Fruit fly (Drosophila melanogaster): ENCODE results near the gene Cpr76Ba.

Gene Cpr76Ba

dm6 chr3L:19557197-19557995, 39.3 kb upstream of the Cpr76Ba start:
- TF ChIP-seq Dll (optimal IDR thresholded peaks at IDR 0.05) (no peak), EcR (GFP tag; optimal IDR thresholded peaks at IDR 0.05) (peak in 1 of 2 experiments; percentile 8), usp (GFP tag; optimal IDR thresholded peaks at IDR 0.05) (no peak)

DNA sequence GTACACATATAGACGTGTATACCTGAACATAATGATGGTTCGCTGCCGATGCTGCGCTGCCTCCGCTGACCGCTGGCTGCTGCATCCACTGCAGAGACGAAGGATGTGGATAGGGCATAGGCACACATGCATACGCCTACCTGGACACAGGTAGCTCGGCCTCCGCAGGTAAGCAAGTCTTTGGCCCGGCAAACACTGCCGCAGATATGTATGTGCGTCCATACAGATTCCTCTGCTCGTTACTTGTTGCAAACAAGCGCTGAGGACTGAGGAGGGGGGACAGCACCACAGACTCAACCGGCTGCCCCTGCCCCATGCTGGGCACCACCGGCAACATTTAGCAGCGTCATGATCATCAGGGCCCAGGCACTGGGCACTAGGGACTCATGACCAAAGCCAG, 38.6 kb upstream of the Cpr76Ba start:
- TF ChIP-seq EcR (GFP tag; optimal IDR thresholded peaks at IDR 0.05): no peak
- TF ChIP-seq pan (optimal IDR thresholded peaks at IDR 0.05): no peak
- peak; percentile 45 for TF ChIP-seq Dll (optimal IDR thresholded peaks at IDR 0.05)

DNA sequence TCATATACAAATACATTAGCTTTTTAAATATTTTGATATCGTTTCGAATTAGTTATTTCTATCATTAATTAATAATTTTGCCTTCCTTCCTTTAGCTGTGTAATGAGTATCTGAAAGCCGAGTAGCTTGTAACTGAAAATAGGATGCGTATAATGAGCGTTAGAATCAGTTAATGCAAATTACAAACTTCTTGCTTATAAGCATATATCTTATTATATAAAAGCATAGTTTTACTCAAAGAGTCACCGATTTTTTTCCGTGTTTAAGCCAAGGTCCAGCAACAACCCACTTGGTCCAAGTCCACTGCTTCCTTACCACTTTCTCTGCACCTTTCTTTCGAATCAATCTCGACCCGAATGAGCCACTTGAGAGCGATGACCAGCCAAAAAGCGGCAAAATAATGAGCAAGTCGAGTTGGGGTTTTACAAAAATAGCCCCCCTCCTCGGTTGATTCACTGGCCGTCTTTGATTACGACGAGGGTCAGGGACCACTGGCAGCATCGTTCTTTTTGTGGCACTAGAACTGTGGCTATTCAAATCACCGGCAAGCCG, 37.9 kb upstream of the Cpr76Ba start:
- TF ChIP-seq EcR (GFP tag; optimal IDR thresholded peaks at IDR 0.05): peak; percentile 16 to 50
- TF ChIP-seq pan (optimal IDR thresholded peaks at IDR 0.05): no peak

- TF ChIP-seq Dll (optimal IDR thresholded peaks at IDR 0.05) (no peak), CG8478 (optimal IDR thresholded peaks at IDR 0.05) (no peak), EcR (GFP tag; optimal IDR thresholded peaks at IDR 0.05) (no peak), usp (GFP tag; optimal IDR thresholded peaks at IDR 0.05) (no peak), psq (optimal IDR thresholded peaks at IDR 0.05) (no peak), pan (optimal IDR thresholded peaks at IDR 0.05) (no peak)
Measured at dm6 chr3L:19552136-19552773, 34.1 kb upstream of the Cpr76Ba start, which contains the start of the genes Ltn1 and CG9300. Gene Ltn1, minus strand, starts transcription at chr3L:19552290. Gene CG9300, plus strand, starts transcription at chr3L:19552420.

DNA sequence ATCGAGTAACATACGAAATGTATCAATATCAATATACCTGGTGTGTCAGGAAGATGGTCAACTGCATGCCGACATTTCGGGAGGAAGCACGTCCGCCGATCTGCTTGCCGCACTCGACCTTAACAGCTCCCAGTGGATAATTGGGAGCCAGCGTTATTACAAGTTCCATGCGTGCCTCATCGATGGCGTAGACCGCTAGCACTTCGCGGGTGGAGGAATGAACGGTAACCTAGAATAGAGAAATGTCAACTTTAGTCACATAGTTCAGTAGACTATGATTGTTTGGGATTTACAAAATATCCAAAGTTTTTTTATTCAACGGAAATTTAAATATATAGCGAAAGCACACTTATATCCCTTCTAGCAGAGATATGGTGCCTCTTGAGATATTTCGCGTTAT, 26.7 kb upstream of the Cpr76Ba start, which contains the start of the genes CG46435 and Rcd7:
TSS of gene CG46435 (plus strand) at position 301 of the 400 bp plus-strand sequence.
TSS of gene Rcd7 (plus strand) at position 301 of the 400 bp plus-strand sequence.
- TF ChIP-seq usp (GFP tag; optimal IDR thresholded peaks at IDR 0.05) (no peak), psq (optimal IDR thresholded peaks at IDR 0.05) (no peak), EcR (GFP tag; optimal IDR thresholded peaks at IDR 0.05) (no peak), pan (optimal IDR thresholded peaks at IDR 0.05) (no peak), CG8478 (optimal IDR thresholded peaks at IDR 0.05) (no peak), Dll (optimal IDR thresholded peaks at IDR 0.05) (no peak)

DNA sequence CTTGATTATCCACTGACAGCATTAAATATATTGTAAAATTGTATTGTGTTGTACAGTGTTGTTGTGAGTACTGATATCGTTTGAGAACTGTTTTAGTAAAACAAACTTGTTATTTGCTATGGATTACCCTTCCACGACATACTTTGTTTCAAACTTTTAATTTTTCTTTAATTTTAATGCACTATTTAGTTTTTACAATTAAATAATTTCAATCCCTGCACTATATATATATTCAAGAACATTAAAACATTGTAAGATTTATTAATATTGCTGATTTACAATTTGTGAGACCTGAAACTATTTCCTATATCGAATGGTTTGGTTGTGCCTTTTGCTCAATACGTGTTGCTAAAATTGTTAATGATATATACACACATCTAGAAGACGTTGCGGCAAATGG, 26.0 kb upstream of the Cpr76Ba start, which contains the start of the genes CG46434 and Dred:
TSS of gene CG46434 (minus strand) at position 101 of the 400 bp plus-strand sequence.
TSS of gene Dred (minus strand) at position 101 of the 400 bp plus-strand sequence.
- no peak for TF ChIP-seq EcR (GFP tag; optimal IDR thresholded peaks at IDR 0.05)
- TF ChIP-seq CG8478 (optimal IDR thresholded peaks at IDR 0.05): no peak
- TF ChIP-seq pan (optimal IDR thresholded peaks at IDR 0.05): no peak
- TF ChIP-seq usp (GFP tag; optimal IDR thresholded peaks at IDR 0.05): no peak
- no peak for TF ChIP-seq psq (optimal IDR thresholded peaks at IDR 0.05)
- TF ChIP-seq Dll (optimal IDR thresholded peaks at IDR 0.05): no peak

DNA sequence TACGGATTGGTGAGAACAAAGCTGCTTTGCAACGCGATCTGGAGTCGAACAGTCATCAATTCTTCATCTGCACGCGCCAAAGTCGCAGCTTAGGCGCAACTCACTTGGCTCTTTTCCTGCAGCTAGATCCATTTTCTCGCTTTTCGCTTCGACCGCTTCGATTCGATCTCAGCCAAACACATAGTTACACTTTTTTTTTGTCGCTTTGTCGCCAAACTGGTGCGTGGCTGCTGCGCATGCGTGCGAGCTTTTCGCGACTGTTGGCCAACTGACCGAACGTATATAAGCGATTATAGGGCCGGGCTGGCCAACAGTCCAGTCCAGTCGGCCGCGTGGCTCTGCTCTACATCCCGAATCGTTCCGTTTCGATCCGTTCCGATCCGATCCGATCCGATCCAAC, 14.3 kb upstream of the Cpr76Ba start, which contains the start of gene Cpr76Bd:
TSS of gene Cpr76Bd (plus strand) at position 301 of the 400 bp plus-strand sequence.
- no peak for TF ChIP-seq usp (GFP tag; optimal IDR thresholded peaks at IDR 0.05)
- TF ChIP-seq EcR (GFP tag; optimal IDR thresholded peaks at IDR 0.05): no peak
- no peak for TF ChIP-seq Dll (optimal IDR thresholded peaks at IDR 0.05)
- TF ChIP-seq CG8478 (optimal IDR thresholded peaks at IDR 0.05): no peak
- TF ChIP-seq pan (optimal IDR thresholded peaks at IDR 0.05): no peak
- no peak for TF ChIP-seq psq (optimal IDR thresholded peaks at IDR 0.05)

DNA sequence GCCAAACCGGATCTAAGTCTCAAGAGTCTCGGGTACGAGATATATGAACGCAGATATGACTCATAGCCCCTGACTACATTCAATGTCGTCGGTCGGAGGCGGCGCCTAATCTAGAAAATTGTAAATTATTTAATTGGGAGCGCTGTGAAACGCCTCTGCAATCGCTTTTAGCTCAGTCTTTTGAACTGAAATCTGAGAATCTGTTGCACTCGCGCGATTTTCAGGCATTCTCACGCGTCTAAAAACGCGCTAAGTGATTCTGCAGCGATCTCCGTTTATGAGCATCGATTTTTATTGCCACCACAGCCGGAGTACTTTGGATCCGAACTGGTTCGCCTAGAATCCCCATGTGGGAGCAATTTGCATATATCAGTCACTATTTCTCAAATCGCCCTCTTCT, 10.4 kb upstream of the Cpr76Ba start:
- TF ChIP-seq CG8478 (optimal IDR thresholded peaks at IDR 0.05) (no peak), pan (optimal IDR thresholded peaks at IDR 0.05) (no peak), usp (GFP tag; optimal IDR thresholded peaks at IDR 0.05) (no peak), EcR (GFP tag; optimal IDR thresholded peaks at IDR 0.05) (no peak), Dll (optimal IDR thresholded peaks at IDR 0.05) (no peak), psq (optimal IDR thresholded peaks at IDR 0.05) (no peak)

dm6 chr3L:19525736-19526135, 7.6 kb upstream of the Cpr76Ba start:
- TF ChIP-seq pan (optimal IDR thresholded peaks at IDR 0.05): no peak
- TF ChIP-seq Dll (optimal IDR thresholded peaks at IDR 0.05): no peak
- TF ChIP-seq EcR (GFP tag; optimal IDR thresholded peaks at IDR 0.05): no peak
- TF ChIP-seq psq (optimal IDR thresholded peaks at IDR 0.05): no peak

- TF ChIP-seq Dll (optimal IDR thresholded peaks at IDR 0.05): no peak
Measured at dm6 chr3L:19524690-19525089, 6.6 kb upstream of the Cpr76Ba start.

- TF ChIP-seq usp (GFP tag; optimal IDR thresholded peaks at IDR 0.05): no peak
- no peak for TF ChIP-seq psq (optimal IDR thresholded peaks at IDR 0.05)
- no peak for TF ChIP-seq pan (optimal IDR thresholded peaks at IDR 0.05)
- no peak for TF ChIP-seq Dll (optimal IDR thresholded peaks at IDR 0.05)
Measured at dm6 chr3L:19521093-19521492, 3.0 kb upstream of the Cpr76Ba start.

DNA sequence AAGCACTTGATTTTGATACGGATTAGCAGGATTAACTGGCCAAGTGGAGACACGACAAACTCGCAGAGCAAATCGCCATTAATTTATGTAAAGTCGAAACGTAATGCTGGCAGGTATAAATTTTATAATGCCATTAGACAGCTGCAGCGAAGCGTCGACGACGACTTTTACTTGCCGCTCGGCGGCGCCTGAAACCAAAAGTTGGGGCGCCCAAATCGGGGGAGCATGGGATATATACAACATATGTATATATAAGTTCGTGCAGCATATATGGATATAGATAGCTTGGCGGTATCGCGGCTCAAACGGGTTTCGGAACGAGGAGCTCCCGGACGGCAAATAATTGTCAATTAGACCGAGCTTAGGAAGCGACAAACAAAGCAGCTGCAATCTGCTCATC, 2.5 kb upstream of the Cpr76Ba start, which contains the start of gene Cpr76Bc:
TSS of gene Cpr76Bc (plus strand) at position 301 of the 400 bp plus-strand sequence.
- TF ChIP-seq pan (optimal IDR thresholded peaks at IDR 0.05) (no peak), usp (GFP tag; optimal IDR thresholded peaks at IDR 0.05) (no peak), EcR (GFP tag; optimal IDR thresholded peaks at IDR 0.05) (no peak), psq (optimal IDR thresholded peaks at IDR 0.05) (no peak), CG8478 (optimal IDR thresholded peaks at IDR 0.05) (no peak), Dll (optimal IDR thresholded peaks at IDR 0.05) (no peak)

Data from whole organism.